Fruit fly (Drosophila melanogaster): ENCODE measurements around the gene CG8852.

CG8852 gene

DNA sequence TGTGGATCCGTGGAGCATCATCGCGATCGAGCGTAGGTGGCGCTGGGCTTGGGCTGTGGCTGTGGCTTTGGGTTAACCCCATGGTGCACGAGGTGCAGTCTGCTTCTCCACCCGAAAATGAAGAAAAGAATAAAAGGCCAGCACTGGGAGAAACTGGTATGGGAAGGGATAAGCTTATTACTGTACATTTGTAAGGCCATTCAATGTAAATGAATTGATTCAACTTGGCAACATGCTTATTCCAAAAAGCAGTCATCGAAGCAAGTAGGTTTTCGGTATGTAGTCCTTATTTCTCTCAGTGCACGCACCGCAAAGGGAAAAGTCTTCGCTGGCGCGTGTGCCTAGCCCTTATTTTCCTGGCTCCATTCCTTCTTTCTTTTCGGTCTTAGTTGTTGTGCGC lies 41.6 kb downstream of the CG8852 start (continued):
- TF ChIP-seq Antp (GFP tag; optimal IDR thresholded peaks at IDR 0.05) (peak; percentile 44), CG2678 (tag; optimal IDR thresholded peaks at IDR 0.05) (peak; percentile 41), mirr (GFP tag; optimal IDR thresholded peaks at IDR 0.05) (no peak), toy (GFP tag; IDR thresholded peaks at IDR 0.05) (no peak), CG14710 (tag; optimal IDR thresholded peaks at IDR 0.05) (peak; percentile 62), sens (GFP tag) (peak; percentile 79), Mes4 (GFP tag; optimal IDR thresholded peaks at IDR 0.05) (peak; percentile 1), CG9797 (GFP tag; optimal IDR thresholded peaks at IDR 0.05) (no peak), gcm2 (GFP tag; optimal IDR thresholded peaks at IDR 0.05) (no peak), CG8359 (GFP tag; optimal IDR thresholded peaks at IDR 0.05; ENCODE audit: borderline replicate concordance) (no peak), nmo (GFP tag; optimal IDR thresholded peaks at IDR 0.05) (peak; percentile 57), ci (GFP tag; IDR thresholded peaks at IDR 0.05) (no peak), Med (GFP tag) (peak; percentile 75), ken (GFP tag; IDR thresholded peaks at IDR 0.05) (no peak; the same call in 2 of the 3 replicates), eyg (GFP tag; optimal IDR thresholded peaks at IDR 0.05) (no peak), otp (GFP tag; IDR thresholded peaks at IDR 0.05) (peak; percentile 42; the same call in 1 of the 3 replicates), Abd-B (GFP tag; optimal IDR thresholded peaks at IDR 0.05) (no peak), kay (GFP tag; optimal IDR thresholded peaks at IDR 0.05) (no peak), CG10543 (GFP tag; optimal IDR thresholded peaks at IDR 0.05) (no peak), ara (GFP tag; IDR thresholded peaks at IDR 0.05) (peak; percentile 74; the same call in 1 of the 2 replicates), croc (GFP tag; conservative IDR thresholded peaks at IDR 0.05) (peak; percentile 67), fd102C (GFP tag; optimal IDR thresholded peaks at IDR 0.05) (no peak), CG4424 (GFP tag; optimal IDR thresholded peaks at IDR 0.05) (peak; percentile 54), HmgZ (tag; optimal IDR thresholded peaks at IDR 0.05) (no peak), CG9727 (GFP tag; optimal IDR thresholded peaks at IDR 0.05) (peak; percentile 54), CG1024 (GFP tag; IDR thresholded peaks at IDR 0.05) (peak; percentile 46; the same call in 1 of the 2 replicates), tx (GFP tag; optimal IDR thresholded peaks at IDR 0.05) (no peak), CG1602 (GFP tag; optimal IDR thresholded peaks at IDR 0.05) (peak; percentile 23), klu (GFP tag; IDR thresholded peaks at IDR 0.05) (no peak), dysf (GFP tag; IDR thresholded peaks at IDR 0.05) (peak; percentile 43; the same call in 1 of the 3 replicates), sima (GFP tag; optimal IDR thresholded peaks at IDR 0.05) (no peak), Hr78 (GFP tag; optimal IDR thresholded peaks at IDR 0.05) (no peak), CG1529 (GFP tag; optimal IDR thresholded peaks at IDR 0.05) (peak; percentile 35), aop (GFP tag; IDR thresholded peaks at IDR 0.05) (no peak), chn (GFP tag; optimal IDR thresholded peaks at IDR 0.05) (peak; percentile 12), Dfd (GFP tag; optimal IDR thresholded peaks at IDR 0.05) (no peak), CG33557 (GFP tag; optimal IDR thresholded peaks at IDR 0.05) (peak; percentile 63), sug (tag; optimal IDR thresholded peaks at IDR 0.05) (no peak), peb (GFP tag; IDR thresholded peaks at IDR 0.05) (0 out of 2 replicates have a peak, but pooled peaks have one; percentile 50), pum (GFP tag; optimal IDR thresholded peaks at IDR 0.05) (peak; percentile 39), nom (GFP tag; optimal IDR thresholded peaks at IDR 0.05) (peak; percentile 4), sob (GFP tag; IDR thresholded peaks at IDR 0.05) (peak; percentile 10; the same call in 1 of the 2 replicates), CG18764 (GFP tag; optimal IDR thresholded peaks at IDR 0.05) (peak; percentile 23), ttk (GFP tag; IDR thresholded peaks at IDR 0.05) (0 out of 2 replicates have a peak, but pooled peaks have one; percentile 28), twi (tag; optimal IDR thresholded peaks at IDR 0.05) (peak; percentile 25), NK7.1 (GFP tag; optimal IDR thresholded peaks at IDR 0.05) (no peak), prd (optimal IDR thresholded peaks at IDR 0.05) (no peak), prd (GFP tag; IDR thresholded peaks at IDR 0.05) (peak; percentile 72; the same call in 2 of the 3 replicates), CG30431 (GFP tag; optimal IDR thresholded peaks at IDR 0.05) (peak; percentile 19), sr (GFP tag; IDR thresholded peaks at IDR 0.05) (no peak), CG12942 (GFP tag; optimal IDR thresholded peaks at IDR 0.05) (no peak), her (GFP tag; optimal IDR thresholded peaks at IDR 0.05) (peak; percentile 8)

Measured in whole organism, embryonic.